Fruit fly (Drosophila melanogaster) whole organism, embryonic: Measurements from ENCODE around the gene CG33703.

Source experiments
- Ada2b ChIP-seq: fragments of 200-800 bp; sonication (Bioruptor generic); IDR thresholded peaks from 2 replicates; pipeline ENCODE4 v1.3.6; 2022; ENCODE audit warnings: missing biosample characterization, missing genetic modification characterization
- Aef1 ChIP-seq: fragments of 200-800 bp; sonication (Bioruptor generic); IDR thresholded peaks from 3 replicates; pipeline ENCODE4 v1.3.6; 2022; ENCODE audit warnings: missing biosample characterization, missing genetic modification characterization
- Asciz ChIP-seq: fragments of 200-800 bp; sonication (Bioruptor generic); optimal IDR thresholded peaks from 2 replicates; lab custom pipeline; 2017; ENCODE audit warnings: missing biosample characterization, mild to moderate bottlenecking, missing genetic modification characterization, missing genetic modification reagents
- Bgb ChIP-seq: fragments of 200-800 bp; sonication (Bioruptor generic); IDR thresholded peaks from 2 replicates; pipeline ENCODE4 v1.3.6; 2022; ENCODE audit warnings: missing biosample characterization, missing genetic modification characterization; ENCODE audit not compliant: partially characterized antibody
- CG10543 ChIP-seq: fragments of 200-800 bp; sonication (Bioruptor generic); optimal IDR thresholded peaks from 3 replicates; lab custom pipeline; 2017; ENCODE audit warnings: missing biosample characterization, mild to moderate bottlenecking, missing genetic modification characterization, moderate library complexity
- CG13894 ChIP-seq: fragments of 200-800 bp; sonication (Bioruptor generic); optimal IDR thresholded peaks from 3 replicates; lab custom pipeline; 2018; ENCODE audit warnings: missing biosample characterization, mild to moderate bottlenecking, missing genetic modification characterization, moderate library complexity
- CG15479 ChIP-seq: fragments of 200-800 bp; sonication (Bioruptor generic); optimal IDR thresholded peaks from 3 replicates; lab custom pipeline; 2019; ENCODE audit warnings: missing biosample characterization, mild to moderate bottlenecking, missing genetic modification characterization, moderate library complexity
- CG31224 ChIP-seq: fragments of 200-800 bp; sonication (Bioruptor generic); IDR thresholded peaks from 2 replicates; pipeline ENCODE4 v1.3.6; 2022; ENCODE audit warnings: missing biosample characterization, missing genetic modification characterization
- CG3163 ChIP-seq: fragments of 200-800 bp; sonication (Bioruptor generic); optimal IDR thresholded peaks from 3 replicates; lab custom pipeline; 2016; ENCODE audit warnings: missing biosample characterization, missing genetic modification characterization
- CG33557 ChIP-seq: fragments of 200-800 bp; sonication (Bioruptor generic); optimal IDR thresholded peaks from 2 replicates; lab custom pipeline; 2019; ENCODE audit warnings: missing biosample characterization, mild to moderate bottlenecking, missing genetic modification characterization, moderate library complexity
- CG34376 ChIP-seq: fragments of 200-800 bp; sonication (Bioruptor generic); optimal IDR thresholded peaks from 2 replicates; lab custom pipeline; 2018; ENCODE audit warnings: missing biosample characterization, mild to moderate bottlenecking, missing genetic modification characterization
- CG6683 ChIP-seq: fragments of 200-800 bp; sonication (Bioruptor generic); optimal IDR thresholded peaks from 2 replicates; lab custom pipeline; 2017; ENCODE audit warnings: missing biosample characterization, mild to moderate bottlenecking, missing genetic modification characterization, missing genetic modification reagents
- CG6854 ChIP-seq: fragments of 200-800 bp; sonication (Bioruptor generic); optimal IDR thresholded peaks from 3 replicates; lab custom pipeline; 2017; ENCODE audit warnings: missing biosample characterization, mild to moderate bottlenecking, missing genetic modification characterization
- CG9932 ChIP-seq: fragments of 200-800 bp; sonication (Bioruptor generic); IDR thresholded peaks from 2 replicates; pipeline ENCODE4 v1.3.6; 2022; ENCODE audit warnings: missing biosample characterization, missing genetic modification characterization
- CTCF ChIP-seq: fragments of 200-800 bp; sonication (Bioruptor generic); optimal IDR thresholded peaks from 2 replicates; lab custom pipeline; 2017; ENCODE audit warnings: missing biosample characterization, mild to moderate bottlenecking, missing genetic modification characterization, moderate library complexity
- D ChIP-seq, 2 experiments: fragments of 200-800 bp in 1 of 2; fragments of >200 bp in 1 of 2; sonication (Bioruptor generic) in 1 of 2; optimal IDR thresholded peaks; 2 replicates in 1 of 2; 3 replicates in 1 of 2; lab custom pipeline; 2017; ENCODE audit warnings: mild to moderate bottlenecking in 1 of 2, missing biosample characterization in 1 of 2, missing genetic modification characterization in 1 of 2, missing genetic modification reagents in 1 of 2
- Dfd ChIP-seq, 2 experiments: fragments of >200 bp; optimal IDR thresholded peaks; 2 replicates each; lab custom pipeline; 2017; ENCODE audit warnings: missing biosample characterization in 2 of 2, missing genetic modification characterization in 2 of 2
- Dll ChIP-seq: fragments of 200-800 bp; sonication (Bioruptor generic); IDR thresholded peaks from 4 replicates; pipeline ENCODE4 v1.3.6; 2022; ENCODE audit warnings: missing biosample characterization, missing genetic modification characterization; ENCODE audit not compliant: partially characterized antibody
- Doc2 ChIP-seq: fragments of 200-800 bp; sonication (Bioruptor generic); IDR thresholded peaks from 2 replicates; pipeline ENCODE4 v1.3.6; 2022; ENCODE audit warnings: missing biosample characterization, missing genetic modification characterization
- Ets65A ChIP-seq: fragments of 200-800 bp; sonication (Bioruptor generic); peaks from one replicate; lab custom pipeline; 2016; ENCODE audit warnings: missing biosample characterization, missing genetic modification characterization
- Hr3 ChIP-seq: fragments of 200-800 bp; sonication (Bioruptor generic); optimal IDR thresholded peaks from 3 replicates; lab custom pipeline; 2016; ENCODE audit warnings: missing biosample characterization, missing genetic modification characterization
- Kr ChIP-seq: fragments of 200-800 bp; sonication (Bioruptor generic); optimal IDR thresholded peaks from 2 replicates; lab custom pipeline; 2017; ENCODE audit warnings: missing biosample characterization, mild to moderate bottlenecking, missing genetic modification characterization
- Max ChIP-seq: fragments of 200-800 bp; sonication (Bioruptor generic); optimal IDR thresholded peaks from 2 replicates; lab custom pipeline; 2016; ENCODE audit warnings: missing biosample characterization, mild to moderate bottlenecking, missing genetic modification characterization
- Med ChIP-seq: fragments of 200-800 bp; sonication (Bioruptor generic); peaks from one replicate; lab custom pipeline; 2016; ENCODE audit warnings: missing biosample characterization, missing genetic modification characterization, mild to moderate bottlenecking, inconsistent platforms, moderate library complexity
- Ssrp ChIP-seq: fragments of 200-800 bp; sonication (Bioruptor generic); optimal IDR thresholded peaks from 2 replicates; lab custom pipeline; 2018; ENCODE audit warnings: missing biosample characterization, mild to moderate bottlenecking, missing genetic modification characterization, moderate library complexity
- btn ChIP-seq: fragments of 200-800 bp; sonication (Bioruptor generic); optimal IDR thresholded peaks from 2 replicates; lab custom pipeline; 2016; ENCODE audit warnings: missing biosample characterization, missing genetic modification characterization
- cad ChIP-seq: fragments of >200 bp; optimal IDR thresholded peaks from 2 replicates; lab custom pipeline; 2017; ENCODE audit warnings: missing biosample characterization, missing genetic modification characterization
- chinmo ChIP-seq: fragments of 200-800 bp; sonication (Bioruptor generic); IDR thresholded peaks from 4 replicates; pipeline ENCODE4 v1.3.6; 2022; ENCODE audit warnings: missing biosample characterization, missing genetic modification characterization; ENCODE audit not compliant: partially characterized antibody
- cwo ChIP-seq: fragments of 200-800 bp; sonication (Bioruptor generic); optimal IDR thresholded peaks from 3 replicates; lab custom pipeline; 2017; ENCODE audit warnings: missing biosample characterization, missing genetic modification characterization, mild to moderate bottlenecking, moderate library complexity, missing genetic modification reagents
- en ChIP-seq: fragments of 200-800 bp; sonication (Bioruptor generic); optimal IDR thresholded peaks from 2 replicates; lab custom pipeline; 2016; ENCODE audit warnings: missing biosample characterization, missing genetic modification characterization
- exex ChIP-seq: fragments of 200-800 bp; sonication (Bioruptor generic); optimal IDR thresholded peaks from 4 replicates; lab custom pipeline; 2018; ENCODE audit warnings: missing biosample characterization, mild to moderate bottlenecking, missing genetic modification characterization, moderate library complexity
- grn ChIP-seq: fragments of 200-800 bp; sonication (Bioruptor generic); optimal IDR thresholded peaks from 3 replicates; lab custom pipeline; 2017; ENCODE audit warnings: missing biosample characterization, missing genetic modification characterization
- lab ChIP-seq: fragments of 200-800 bp; sonication (Bioruptor generic); optimal IDR thresholded peaks from 3 replicates; lab custom pipeline; 2017; ENCODE audit warnings: missing biosample characterization, missing genetic modification characterization, mild to moderate bottlenecking, moderate library complexity, missing genetic modification reagents
- mirr ChIP-seq: fragments of 200-800 bp; sonication (Bioruptor generic); optimal IDR thresholded peaks from 3 replicates; lab custom pipeline; 2018; ENCODE audit warnings: missing biosample characterization, mild to moderate bottlenecking, missing genetic modification characterization
- pros ChIP-seq: fragments of 200-800 bp; sonication (Bioruptor generic); optimal IDR thresholded peaks from 3 replicates; lab custom pipeline; 2019; ENCODE audit warnings: missing biosample characterization, mild to moderate bottlenecking, missing genetic modification characterization, moderate library complexity
- sd ChIP-seq: fragments of 200-800 bp; sonication (Bioruptor generic); optimal IDR thresholded peaks from 3 replicates; lab custom pipeline; 2018; ENCODE audit warnings: missing biosample characterization, mild to moderate bottlenecking, missing genetic modification characterization, moderate library complexity
- sug ChIP-seq: fragments of 200-800 bp; optimal IDR thresholded peaks from 2 replicates; lab custom pipeline; 2019; ENCODE audit warnings: missing biosample characterization, mild to moderate bottlenecking, missing genetic modification characterization, moderate library complexity
- twi ChIP-seq: fragments of 200-800 bp; optimal IDR thresholded peaks from 2 replicates; lab custom pipeline; 2019; ENCODE audit warnings: missing biosample characterization, mild to moderate bottlenecking, missing genetic modification characterization, moderate library complexity
- zen ChIP-seq: fragments of 200-800 bp; sonication (Bioruptor generic); optimal IDR thresholded peaks from 3 replicates; lab custom pipeline; 2018; ENCODE audit warnings: missing biosample characterization, mild to moderate bottlenecking, missing genetic modification characterization, moderate library complexity

CG33703 gene

dm6 chr3L:9499919-9500807, 12.3 kb downstream of the CG33703 start:
- peak; percentile 44 for TF ChIP-seq sug
- peak; percentile 38 for TF ChIP-seq CG34376 (GFP tag; lab: Kevin White, UChicago)
- peak; percentile 11 for TF ChIP-seq CG13894 (tag; lab: Kevin White, UChicago)
- no peak for TF ChIP-seq CTCF (GFP tag; lab: Kevin White, UChicago)
- TF ChIP-seq Med, result peak; percentile 38
- no peak for TF ChIP-seq CG9932
- peak; percentile 31 for TF ChIP-seq CG10543 (GFP tag; lab: Kevin White, UChicago)
- TF ChIP-seq CG33557, result no peak
- TF ChIP-seq sd (tag; lab: Kevin White, UChicago), result peak; percentile 50
- 0 out of 4 replicates have a peak, but pooled peaks have one; percentile 18 for TF ChIP-seq chinmo (GFP tag; lab: Robert Waterston, UW)
- peak; percentile 58 for TF ChIP-seq exex (tag; lab: Kevin White, UChicago)
- peak; percentile 69 for TF ChIP-seq mirr (GFP tag; lab: Kevin White, UChicago)
- TF ChIP-seq CG6854 (GFP tag; lab: Kevin White, UChicago), result no peak
- TF ChIP-seq grn (GFP tag; lab: Kevin White, UChicago), result peak; percentile 39
- peak; percentile 43 for TF ChIP-seq cwo (GFP tag; lab: Kevin White, UChicago)

- TF ChIP-seq Dfd (GFP tag; optimal IDR thresholded peaks at IDR 0.05; lab: Kevin White, UChicago), result no peak
- no peak for TF ChIP-seq CG6683 (GFP tag; lab: Kevin White, UChicago)
- TF ChIP-seq Aef1 (GFP tag; lab: Robert Waterston, UW), result no peak
- TF ChIP-seq CG31224 (GFP tag; lab: Robert Waterston, UW), result no peak
- no peak for TF ChIP-seq Hr3
Observed at dm6 chr3L:9497981-9498619, 14.4 kb downstream of the CG33703 start.

- peak; percentile 32 for TF ChIP-seq cad
- TF ChIP-seq Ets65A (GFP tag; lab: Kevin White, UChicago), result peak; percentile 32
- TF ChIP-seq Bgb (GFP tag; lab: Robert Waterston, UW), result no peak
Observed at dm6 chr3L:9497249-9497648, 15.2 kb downstream of the CG33703 start.

- TF ChIP-seq Dll (GFP tag; lab: Robert Waterston, UW), result 0 out of 4 replicates have a peak, but pooled peaks have one; percentile 3
- TF ChIP-seq Ada2b, result no peak
Observed at dm6 chr3L:9492115-9492514, 20.3 kb downstream of the CG33703 start, which contains the start of gene CG32037. CG32037 (minus strand) TSS chr3L:9492215.

- TF ChIP-seq pros (GFP tag; lab: Kevin White, UChicago) (peak; percentile 55), btn (GFP tag; lab: Kevin White, UChicago) (no peak), CG3163 (GFP tag; lab: Kevin White, UChicago) (no peak), Ssrp (no peak), CG15479 (peak; percentile 57), Max (no peak), Asciz (GFP tag; lab: Kevin White, UChicago) (no peak), zen (tag; lab: Kevin White, UChicago) (peak; percentile 67), twi (tag; lab: Kevin White, UChicago) (peak; percentile 89), en (GFP tag; lab: Kevin White, UChicago) (no peak), Doc2 (GFP tag; lab: Robert Waterston, UW) (no peak), D (optimal IDR thresholded peaks at IDR 0.05; lab: Kevin White, UChicago) (peak; percentile 7), D (GFP tag; optimal IDR thresholded peaks at IDR 0.05; lab: Kevin White, UChicago) (no peak), Kr (peak; percentile 69), lab (GFP tag; lab: Kevin White, UChicago) (no peak)
- TF ChIP-seq, all 482 proteins: peak for 6
Observed at dm6 chr3L:9491331-9491730, 21.1 kb downstream of the CG33703 start.
